Worm (Caenorhabditis elegans) whole organism, young adult: ENCODE measurements around the gene catp-2.

Experiments
- F37B4.10 ChIP-seq: fragments of 200-800 bp; sonication (Bioruptor generic); IDR thresholded peaks from 2 replicates; pipeline ENCODE4 v1.3.6; 2022; ENCODE audit warnings: missing genetic modification characterization, missing compliant biosample characterization
- K12H6.12 ChIP-seq: fragments of 200-800 bp; sonication (Bioruptor generic); optimal IDR thresholded peaks from 2 replicates; lab custom pipeline; 2018; ENCODE audit warnings: mild to moderate bottlenecking, missing genetic modification characterization, missing compliant biosample characterization
- Y56A3A.18 ChIP-seq: fragments of 200-800 bp; sonication (Bioruptor generic); IDR thresholded peaks from 2 replicates; pipeline ENCODE4 v1.3.6; 2022; ENCODE audit warnings: missing genetic modification reagents, missing genetic modification characterization, missing compliant biosample characterization
- ceh-27 ChIP-seq: fragments of 200-800 bp; sonication (Bioruptor generic); optimal IDR thresholded peaks from 2 replicates; lab custom pipeline; 2018; ENCODE audit warnings: mild to moderate bottlenecking, missing genetic modification characterization, moderate library complexity, missing compliant biosample characterization
- snpc-4 ChIP-seq, 5 experiments: fragments of 150-350 bp in 1 of 5; sonication (generic microtip) in 4 of 5; optimal IDR thresholded peaks; 2 replicates each; lab custom pipeline; 2014 to 2018; ENCODE audit warnings: missing genetic modification characterization in 5 of 5, missing biosample characterization in 3 of 5, antibody characterized with exemption in 2 of 5, mild to moderate bottlenecking in 2 of 5, missing compliant biosample characterization in 2 of 5, missing genotype in 2 of 5, moderate library complexity in 2 of 5, missing genetic modification reagents in 1 of 5

- TF ChIP-seq Y56A3A.18 (GFP tag; lab: Robert Waterston, UW) (no peak), F37B4.10 (GFP tag; lab: Robert Waterston, UW) (no peak), ceh-27 (GFP tag; lab: Kevin White, UChicago) (no peak), K12H6.12 (tag; lab: Kevin White, UChicago) (no peak), snpc-4 (GFP tag; optimal IDR thresholded peaks at IDR 0.05; lab: Kevin White, UChicago) (no peak), snpc-4 (tag; optimal IDR thresholded peaks at IDR 0.05; lab: Kevin White, UChicago) (no peak)
Observed at ce11 chrV:4929842-4930241, 4.7 kb upstream of the catp-2 start, which contains the start of gene str-205.
